Fruit fly (Drosophila melanogaster): ENCODE measurements around the gene CG9399.

The CG9399 gene

dm6 chr3R:9563240-9563992 is 10.6 kb downstream of the CG9399 start, which contains the start of the genes CG9393 and Vps45:
CG9393 (minus strand) TSS chr3R:9563673.
Vps45 (plus strand) TSS chr3R:9563924.
- TF ChIP-seq dmrt93B (GFP tag; optimal IDR thresholded peaks at IDR 0.05) (no peak), foxo (GFP tag; optimal IDR thresholded peaks at IDR 0.05) (peak in 1 of 2 experiments; percentile 78), GATAd (GFP tag; optimal IDR thresholded peaks at IDR 0.05) (peak; percentile 49), CG32264 (GFP tag; optimal IDR thresholded peaks at IDR 0.05) (no peak), woc (GFP tag; optimal IDR thresholded peaks at IDR 0.05) (peak; percentile 90), br (GFP tag; optimal IDR thresholded peaks at IDR 0.05) (no peak), fru (GFP tag; optimal IDR thresholded peaks at IDR 0.05) (no peak), HLH106 (tag; optimal IDR thresholded peaks at IDR 0.05) (peak; percentile 65), Sp1 (GFP tag; optimal IDR thresholded peaks at IDR 0.05) (peak; percentile 45), Dfd (GFP tag; optimal IDR thresholded peaks at IDR 0.05) (no peak), Vsx2 (GFP tag; optimal IDR thresholded peaks at IDR 0.05; ENCODE audit: partially characterized antibody) (no peak), sage (GFP tag; optimal IDR thresholded peaks at IDR 0.05) (no peak), Hr78 (GFP tag; optimal IDR thresholded peaks at IDR 0.05) (no peak), tai (GFP tag; optimal IDR thresholded peaks at IDR 0.05) (no peak), Dif (GFP tag; optimal IDR thresholded peaks at IDR 0.05; ENCODE audit: partially characterized antibody) (no peak), Hr83 (GFP tag; optimal IDR thresholded peaks at IDR 0.05; ENCODE audit: poor library complexity, severe bottlenecking) (peak; percentile 7), Jra (GFP tag; optimal IDR thresholded peaks at IDR 0.05) (no peak), jim (GFP tag; optimal IDR thresholded peaks at IDR 0.05) (no peak), Hnf4 (GFP tag; optimal IDR thresholded peaks at IDR 0.05) (no peak), pan (optimal IDR thresholded peaks at IDR 0.05) (no peak), brk (GFP tag; optimal IDR thresholded peaks at IDR 0.05) (no peak), N (GFP tag; optimal IDR thresholded peaks at IDR 0.05) (no peak), dl (GFP tag; optimal IDR thresholded peaks at IDR 0.05; ENCODE audit: insufficient read depth in 1 of 2, partially characterized antibody in 2 of 2) (no peak), usp (GFP tag; optimal IDR thresholded peaks at IDR 0.05) (no peak), ey (GFP tag; optimal IDR thresholded peaks at IDR 0.05) (peak; percentile 65), psq (GFP tag; optimal IDR thresholded peaks at IDR 0.05) (peak; percentile 57), h (GFP tag; optimal IDR thresholded peaks at IDR 0.05) (peak; percentile 75), Rel (GFP tag; optimal IDR thresholded peaks at IDR 0.05) (no peak), Rel (tag; optimal IDR thresholded peaks at IDR 0.05) (peak; percentile 74), OdsH (GFP tag; optimal IDR thresholded peaks at IDR 0.05) (peak; percentile 66), Abd-B (GFP tag; optimal IDR thresholded peaks at IDR 0.05) (no peak), dsf (GFP tag; optimal IDR thresholded peaks at IDR 0.05; ENCODE audit: borderline replicate concordance) (no peak), lola (GFP tag; optimal IDR thresholded peaks at IDR 0.05) (no peak), Myc (optimal IDR thresholded peaks at IDR 0.05) (peak; percentile 95), Mio (GFP tag; optimal IDR thresholded peaks at IDR 0.05) (no peak), CrebA (GFP tag; optimal IDR thresholded peaks at IDR 0.05; ENCODE audit: borderline replicate concordance) (no peak), rgr (GFP tag; optimal IDR thresholded peaks at IDR 0.05) (peak; percentile 51), sv (GFP tag; optimal IDR thresholded peaks at IDR 0.05) (peak; percentile 73), CG9705 (GFP tag; optimal IDR thresholded peaks at IDR 0.05) (peak; percentile 46)

dm6 chr3R:9561121-9561520 is 12.9 kb downstream of the CG9399 start:
- TF ChIP-seq Hr83 (GFP tag; optimal IDR thresholded peaks at IDR 0.05; ENCODE audit: poor library complexity, severe bottlenecking) (no peak), Dif (GFP tag; optimal IDR thresholded peaks at IDR 0.05; ENCODE audit: partially characterized antibody) (no peak), Sp1 (GFP tag; optimal IDR thresholded peaks at IDR 0.05) (no peak), CG32264 (GFP tag; optimal IDR thresholded peaks at IDR 0.05) (no peak), usp (GFP tag; optimal IDR thresholded peaks at IDR 0.05) (no peak), fru (GFP tag; optimal IDR thresholded peaks at IDR 0.05) (no peak), sage (GFP tag; optimal IDR thresholded peaks at IDR 0.05) (no peak), N (GFP tag; optimal IDR thresholded peaks at IDR 0.05) (no peak), woc (GFP tag; optimal IDR thresholded peaks at IDR 0.05) (no peak), Hr78 (GFP tag; optimal IDR thresholded peaks at IDR 0.05) (no peak)

Data from whole organism, wandering third instar larva.